Fruit fly (Drosophila melanogaster) whole organism, embryonic: ENCODE data around the gene ver.

Experiments used
- Ada2b ChIP-seq: fragments of 200-800 bp; sonication (Bioruptor generic); IDR thresholded peaks from 2 replicates; pipeline ENCODE4 v1.3.6; 2022; ENCODE audit warnings: missing biosample characterization, missing genetic modification characterization
- Aef1 ChIP-seq: fragments of 200-800 bp; sonication (Bioruptor generic); IDR thresholded peaks from 3 replicates; pipeline ENCODE4 v1.3.6; 2022; ENCODE audit warnings: missing biosample characterization, missing genetic modification characterization
- Asciz ChIP-seq: fragments of 200-800 bp; sonication (Bioruptor generic); optimal IDR thresholded peaks from 2 replicates; lab custom pipeline; 2017; ENCODE audit warnings: missing biosample characterization, mild to moderate bottlenecking, missing genetic modification characterization, missing genetic modification reagents
- CG10321 ChIP-seq: fragments of 200-800 bp; sonication (Bioruptor generic); IDR thresholded peaks from 2 replicates; pipeline ENCODE4 v1.3.6; 2022; ENCODE audit warnings: missing biosample characterization, missing genetic modification characterization
- CG10543 ChIP-seq: fragments of 200-800 bp; sonication (Bioruptor generic); optimal IDR thresholded peaks from 3 replicates; lab custom pipeline; 2017; ENCODE audit warnings: missing biosample characterization, mild to moderate bottlenecking, missing genetic modification characterization, moderate library complexity
- CG11247 ChIP-seq: fragments of 200-800 bp; sonication (Bioruptor generic); IDR thresholded peaks from 2 replicates; pipeline ENCODE4 v1.3.6; 2022; ENCODE audit warnings: missing biosample characterization, missing genetic modification characterization
- CG11504 ChIP-seq: fragments of 200-800 bp; sonication (Bioruptor generic); optimal IDR thresholded peaks from 3 replicates; lab custom pipeline; 2019; ENCODE audit warnings: missing biosample characterization, mild to moderate bottlenecking, missing genetic modification characterization, moderate library complexity
- CG12236 ChIP-seq: fragments of 200-800 bp; sonication (Bioruptor generic); optimal IDR thresholded peaks from 2 replicates; lab custom pipeline; 2016; ENCODE audit warnings: missing biosample characterization, missing genetic modification characterization
- CG14710 ChIP-seq: fragments of 200-800 bp; sonication (Bioruptor generic); optimal IDR thresholded peaks from 3 replicates; lab custom pipeline; 2019; ENCODE audit warnings: missing biosample characterization, mild to moderate bottlenecking, missing genetic modification characterization, moderate library complexity
- CG14860 ChIP-seq: fragments of 200-800 bp; sonication (Bioruptor generic); IDR thresholded peaks from 3 replicates; pipeline ENCODE4 v1.3.6; 2022; ENCODE audit warnings: missing biosample characterization, missing genetic modification characterization; ENCODE audit not compliant: partially characterized antibody
- CG1603 ChIP-seq: fragments of 200-800 bp; sonication (Bioruptor generic); optimal IDR thresholded peaks from 2 replicates; lab custom pipeline; 2019; ENCODE audit warnings: missing biosample characterization, mild to moderate bottlenecking, missing genetic modification characterization, moderate library complexity
- CG17829 ChIP-seq: fragments of 200-800 bp; optimal IDR thresholded peaks from 2 replicates; lab custom pipeline; 2019; ENCODE audit warnings: missing biosample characterization, mild to moderate bottlenecking, missing genetic modification characterization, moderate library complexity
- CG18764 ChIP-seq: fragments of 200-800 bp; sonication (Bioruptor generic); optimal IDR thresholded peaks from 3 replicates; lab custom pipeline; 2016; ENCODE audit warnings: missing biosample characterization, missing genetic modification characterization
- CG2129 ChIP-seq: fragments of 200-800 bp; sonication (Bioruptor generic); IDR thresholded peaks from 2 replicates; pipeline ENCODE4 v1.3.6; 2022; ENCODE audit warnings: missing biosample characterization, missing genetic modification characterization; ENCODE audit not compliant: partially characterized antibody
- CG31388 ChIP-seq: fragments of 200-800 bp; sonication (Bioruptor generic); optimal IDR thresholded peaks from 2 replicates; lab custom pipeline; 2016; ENCODE audit warnings: missing biosample characterization, missing genetic modification characterization
- CG32767 ChIP-seq: fragments of 200-800 bp; sonication (Bioruptor generic); IDR thresholded peaks from 2 replicates; pipeline ENCODE4 v1.3.6; 2022; ENCODE audit warnings: missing biosample characterization, missing genetic modification characterization
- CG42726 ChIP-seq: fragments of 200-800 bp; sonication (Bioruptor generic); IDR thresholded peaks from 2 replicates; pipeline ENCODE4 v1.3.6; 2022; ENCODE audit warnings: missing biosample characterization, missing genetic modification characterization; ENCODE audit not compliant: partially characterized antibody
- CG4282 ChIP-seq: fragments of 200-800 bp; sonication (Bioruptor generic); optimal IDR thresholded peaks from 2 replicates; lab custom pipeline; 2016; ENCODE audit warnings: missing biosample characterization, missing genetic modification characterization
- CG6175 ChIP-seq: fragments of 200-800 bp; sonication (Bioruptor generic); IDR thresholded peaks from 3 replicates; pipeline ENCODE4 v1.3.6; 2022; ENCODE audit warnings: missing biosample characterization, missing genetic modification characterization
- CG7786 ChIP-seq: fragments of 200-800 bp; sonication (Bioruptor generic); optimal IDR thresholded peaks from 2 replicates; lab custom pipeline; 2016; ENCODE audit warnings: missing biosample characterization, missing genetic modification characterization
- CG8281 ChIP-seq: fragments of 200-800 bp; sonication (Bioruptor generic); optimal IDR thresholded peaks from 2 replicates; lab custom pipeline; 2018; ENCODE audit warnings: missing biosample characterization, mild to moderate bottlenecking, missing genetic modification characterization, moderate library complexity
- CG8290 ChIP-seq, 3 experiments: fragments of 200-800 bp; sonication (Bioruptor generic); optimal IDR thresholded peaks; 2 replicates each; lab custom pipeline; 2016 to 2019; ENCODE audit warnings: missing biosample characterization in 3 of 3, missing genetic modification characterization in 3 of 3, mild to moderate bottlenecking in 2 of 3, moderate library complexity in 1 of 3
- CG9215 ChIP-seq: fragments of 200-800 bp; sonication (Bioruptor generic); IDR thresholded peaks from 2 replicates; pipeline ENCODE4 v1.3.6; 2022; ENCODE audit warnings: missing biosample characterization, missing genetic modification characterization
- CG9609 ChIP-seq: fragments of 200-800 bp; sonication (Bioruptor generic); optimal IDR thresholded peaks from 3 replicates; lab custom pipeline; 2016; ENCODE audit warnings: missing biosample characterization, missing genetic modification characterization
- CHES-1-like ChIP-seq: fragments of 200-800 bp; sonication (Bioruptor generic); optimal IDR thresholded peaks from 2 replicates; lab custom pipeline; 2016; ENCODE audit warnings: missing biosample characterization, missing genetic modification characterization
- Dad ChIP-seq: fragments of 200-800 bp; sonication (Bioruptor generic); optimal IDR thresholded peaks from 3 replicates; lab custom pipeline; 2016; ENCODE audit warnings: missing biosample characterization, missing genetic modification characterization
- Dfd ChIP-seq, 2 experiments: fragments of >200 bp; optimal IDR thresholded peaks; 2 replicates each; lab custom pipeline; 2017; ENCODE audit warnings: missing biosample characterization in 2 of 2, missing genetic modification characterization in 2 of 2
- E2f2 ChIP-seq: fragments of 200-800 bp; sonication (Bioruptor generic); IDR thresholded peaks from 2 replicates; pipeline ENCODE4 v1.3.6; 2022; ENCODE audit warnings: missing biosample characterization, missing genetic modification characterization
- Ets97D ChIP-seq: fragments of 200-800 bp; sonication (Bioruptor generic); optimal IDR thresholded peaks from 3 replicates; lab custom pipeline; 2016; ENCODE audit warnings: missing biosample characterization, missing genetic modification characterization
- HHEX ChIP-seq: fragments of 200-800 bp; sonication (Bioruptor generic); optimal IDR thresholded peaks from 3 replicates; lab custom pipeline; 2017; ENCODE audit warnings: missing biosample characterization, mild to moderate bottlenecking, missing genetic modification characterization, missing genetic modification reagents
- HLH54F ChIP-seq: fragments of 200-800 bp; sonication (Bioruptor generic); optimal IDR thresholded peaks from 3 replicates; lab custom pipeline; 2016; ENCODE audit warnings: missing biosample characterization, missing genetic modification characterization
- Hmx ChIP-seq: fragments of 200-800 bp; sonication (Bioruptor generic); optimal IDR thresholded peaks from 2 replicates; lab custom pipeline; 2016; ENCODE audit warnings: missing biosample characterization, missing genetic modification characterization
- Lpt ChIP-seq: fragments of >200 bp; optimal IDR thresholded peaks from 2 replicates; lab custom pipeline; 2018; ENCODE audit warnings: missing biosample characterization, missing genetic modification characterization
- Spps ChIP-seq: fragments of 200-800 bp; sonication (Bioruptor generic); optimal IDR thresholded peaks from 2 replicates; lab custom pipeline; 2018; ENCODE audit warnings: missing biosample characterization, mild to moderate bottlenecking, missing genetic modification characterization
- TFAM ChIP-seq: fragments of 200-800 bp; sonication (Bioruptor generic); optimal IDR thresholded peaks from 2 replicates; lab custom pipeline; 2017; ENCODE audit warnings: missing biosample characterization, missing genetic modification characterization, inconsistent platforms
- ap ChIP-seq: fragments of 200-800 bp; sonication (Bioruptor generic); IDR thresholded peaks from 2 replicates; pipeline ENCODE4 v1.3.6; 2022; ENCODE audit warnings: missing biosample characterization, missing genetic modification characterization
- caup ChIP-seq: fragments of 200-800 bp; sonication (Bioruptor generic); optimal IDR thresholded peaks from 3 replicates; lab custom pipeline; 2017; ENCODE audit warnings: missing biosample characterization, mild to moderate bottlenecking, missing genetic modification characterization, moderate library complexity; ENCODE audit not compliant: severe bottlenecking
- chinmo ChIP-seq: fragments of 200-800 bp; sonication (Bioruptor generic); IDR thresholded peaks from 4 replicates; pipeline ENCODE4 v1.3.6; 2022; ENCODE audit warnings: missing biosample characterization, missing genetic modification characterization; ENCODE audit not compliant: partially characterized antibody
- chm ChIP-seq: fragments of 200-800 bp; sonication (Bioruptor generic); IDR thresholded peaks from 2 replicates; pipeline ENCODE4 v1.3.6; 2022; ENCODE audit warnings: missing biosample characterization, missing genetic modification characterization
- dimm ChIP-seq: fragments of 200-800 bp; sonication (Bioruptor generic); IDR thresholded peaks from 2 replicates; pipeline ENCODE4 v1.3.6; 2022; ENCODE audit warnings: missing biosample characterization, missing genetic modification characterization
- dpn ChIP-seq, 2 experiments: fragments of 200-800 bp; sonication (Bioruptor generic); optimal IDR thresholded peaks; 3 replicates each; lab custom pipeline; 2016; ENCODE audit warnings: missing biosample characterization in 2 of 2, missing genetic modification characterization in 2 of 2
- eve ChIP-seq, 2 experiments: fragments of >200 bp; optimal IDR thresholded peaks; 2 replicates each; lab custom pipeline; 2017; ENCODE audit warnings: missing biosample characterization in 2 of 2, missing genetic modification characterization in 2 of 2
- fd102C ChIP-seq: fragments of 200-800 bp; sonication (Bioruptor generic); optimal IDR thresholded peaks from 2 replicates; lab custom pipeline; 2018; ENCODE audit warnings: missing biosample characterization, mild to moderate bottlenecking, missing genetic modification characterization, moderate library complexity
- fd64A ChIP-seq: fragments of 200-800 bp; sonication (Bioruptor generic); optimal IDR thresholded peaks from 3 replicates; lab custom pipeline; 2018; ENCODE audit warnings: missing biosample characterization, mild to moderate bottlenecking, missing genetic modification characterization
- ftz-f1 ChIP-seq: fragments of 200-800 bp; sonication (Bioruptor generic); optimal IDR thresholded peaks from 2 replicates; lab custom pipeline; 2016; ENCODE audit warnings: missing biosample characterization, missing genetic modification characterization
- ham ChIP-seq: fragments of 200-800 bp; sonication (Bioruptor generic); IDR thresholded peaks from 2 replicates; pipeline ENCODE4 v1.3.6; 2022; ENCODE audit warnings: missing biosample characterization, missing genetic modification characterization
- psq ChIP-seq: fragments of 200-800 bp; sonication (Bioruptor generic); optimal IDR thresholded peaks from 2 replicates; lab custom pipeline; 2017; ENCODE audit warnings: missing biosample characterization, missing genetic modification characterization
- tio ChIP-seq: fragments of 200-800 bp; sonication (Bioruptor generic); optimal IDR thresholded peaks from 2 replicates; lab custom pipeline; 2017; ENCODE audit warnings: missing biosample characterization, missing genetic modification characterization, inconsistent platforms
- z ChIP-seq: fragments of 200-800 bp; sonication (Bioruptor generic); IDR thresholded peaks from 3 replicates; pipeline ENCODE4 v1.3.6; 2022; ENCODE audit warnings: missing biosample characterization, missing genetic modification characterization
- zen ChIP-seq: fragments of 200-800 bp; sonication (Bioruptor generic); optimal IDR thresholded peaks from 3 replicates; lab custom pipeline; 2018; ENCODE audit warnings: missing biosample characterization, mild to moderate bottlenecking, missing genetic modification characterization, moderate library complexity

The ver gene

dm6 chr3L:12514762-12515215 lies 9.0 kb upstream of the ver start, which contains the start of the genes sti and tral (continued):
- peak; percentile 87 for TF ChIP-seq caup (GFP tag; lab: Kevin White, UChicago)
- peak; percentile 55 for TF ChIP-seq Hmx (GFP tag; lab: Kevin White, UChicago)
- no peak for TF ChIP-seq TFAM (GFP tag; lab: Kevin White, UChicago)
- TF ChIP-seq CG12236 (GFP tag; lab: Kevin White, UChicago): peak; percentile 87
- peak; percentile 75 for TF ChIP-seq ftz-f1 (GFP tag; lab: Kevin White, UChicago)
- peak; percentile 74 for TF ChIP-seq Ada2b (GFP tag; lab: Robert Waterston, UW)
- TF ChIP-seq CG6175 (GFP tag; lab: Robert Waterston, UW): peak; percentile 78
- TF ChIP-seq HHEX (GFP tag; lab: Kevin White, UChicago): peak; percentile 79
- peak; percentile 88 for TF ChIP-seq CG1603 (tag; lab: Kevin White, UChicago)
- peak; percentile 54; the same call in 1 of the 2 replicates for TF ChIP-seq chm (GFP tag; lab: Robert Waterston, UW)
- TF ChIP-seq eve (GFP tag; optimal IDR thresholded peaks at IDR 0.05; lab: Kevin White, UChicago): peak in 1 of 2 experiments; percentile 13
- TF ChIP-seq CG11504 (tag; lab: Kevin White, UChicago): no peak
- peak; percentile 90 for TF ChIP-seq CG4282 (GFP tag; lab: Kevin White, UChicago)
- TF ChIP-seq Asciz (GFP tag; lab: Kevin White, UChicago): peak; percentile 40
- peak; percentile 70 for TF ChIP-seq Spps (tag; lab: Kevin White, UChicago)
- peak; percentile 74 for TF ChIP-seq psq
- peak; percentile 90 for TF ChIP-seq CG9215 (GFP tag; lab: Robert Waterston, UW)
- no peak; the same call in 1 of the 2 replicates for TF ChIP-seq CG42726 (GFP tag; lab: Robert Waterston, UW)
- no peak for TF ChIP-seq tio (GFP tag; lab: Kevin White, UChicago)
- TF ChIP-seq CG11247 (GFP tag; lab: Robert Waterston, UW): peak; percentile 83
- TF ChIP-seq CG14860: no peak
- peak; percentile 97 for TF ChIP-seq Ets97D (GFP tag; lab: Kevin White, UChicago)
- TF ChIP-seq CG31388 (GFP tag; lab: Kevin White, UChicago): peak; percentile 86
- peak; percentile 96 for TF ChIP-seq CG10543
- TF ChIP-seq CG17829 (tag; lab: Kevin White, UChicago): peak; percentile 91
- TF ChIP-seq CG7786 (GFP tag; lab: Kevin White, UChicago): peak; percentile 95
- peak; percentile 82 for TF ChIP-seq zen (tag; lab: Kevin White, UChicago)
- TF ChIP-seq ham (GFP tag; lab: Robert Waterston, UW): peak; percentile 52; the same call in 1 of the 2 replicates
- peak; percentile 48 for TF ChIP-seq CG8281
- TF ChIP-seq Dad (GFP tag; lab: Kevin White, UChicago): peak; percentile 91
- TF ChIP-seq CG8290 (GFP tag; optimal IDR thresholded peaks at IDR 0.05; lab: Kevin White, UChicago): peak; percentile 84
- TF ChIP-seq CG8290 (tag; optimal IDR thresholded peaks at IDR 0.05; lab: Kevin White, UChicago): peak; percentile 54 to 75
- peak; percentile 67; the same call in 1 of the 2 replicates for TF ChIP-seq CG32767 (GFP tag; lab: Robert Waterston, UW)
- TF ChIP-seq Lpt: no peak
- TF ChIP-seq CG2129 (GFP tag; lab: Robert Waterston, UW): no peak
- TF ChIP-seq ap (GFP tag; lab: Robert Waterston, UW): peak; percentile 67
- peak; percentile 96 for TF ChIP-seq CHES-1-like (GFP tag; lab: Kevin White, UChicago)
- peak; percentile 8 for TF ChIP-seq fd64A (GFP tag; lab: Kevin White, UChicago)
- TF ChIP-seq dimm: 0 out of 2 replicates have a peak, but pooled peaks have one; percentile 10
- TF ChIP-seq z: no peak
- peak; percentile 84 for TF ChIP-seq Aef1 (GFP tag; lab: Robert Waterston, UW)
- peak; percentile 93 for TF ChIP-seq CG14710
- TF ChIP-seq HLH54F (GFP tag; lab: Kevin White, UChicago): peak; percentile 96
- TF ChIP-seq CG9609 (GFP tag; lab: Kevin White, UChicago): peak; percentile 94
- peak; percentile 93 to 96 for TF ChIP-seq dpn (GFP tag; optimal IDR thresholded peaks at IDR 0.05; lab: Kevin White, UChicago)
- TF ChIP-seq fd102C (GFP tag; lab: Kevin White, UChicago): peak; percentile 44
- TF ChIP-seq CG18764 (GFP tag; lab: Kevin White, UChicago): peak; percentile 77
- TF ChIP-seq E2f2 (GFP tag; lab: Robert Waterston, UW): peak; percentile 99
- TF ChIP-seq chinmo: 0 out of 4 replicates have a peak, but pooled peaks have one; percentile 16
- peak; percentile 57 for TF ChIP-seq CG10321 (GFP tag; lab: Robert Waterston, UW)
- no peak for TF ChIP-seq Dfd (GFP tag; optimal IDR thresholded peaks at IDR 0.05; lab: Kevin White, UChicago)
